Fruit fly (Drosophila melanogaster): ENCODE data around the gene rdx.

dm6 chr3R:14032422-14033188 is 748 bp upstream of the rdx start:
- TF ChIP-seq CG4424 (GFP tag; optimal IDR thresholded peaks at IDR 0.05) = no peak
- no peak for TF ChIP-seq Hmr (GFP tag; optimal IDR thresholded peaks at IDR 0.05)

All from whole organism, embryonic.